Worm (Caenorhabditis elegans) whole organism, L3 larva: ENCODE results near the gene lmp-1.

Source experiments
- R02D3.7 ChIP-seq: fragments of 150-350 bp; optimal IDR thresholded peaks from 2 replicates; lab custom pipeline; 2014; ENCODE audit warnings: missing biosample characterization, missing genetic modification characterization
- aly-2 ChIP-seq: fragments of 150-350 bp; optimal IDR thresholded peaks from 2 replicates; lab custom pipeline; 2014; ENCODE audit warnings: missing biosample characterization, missing genetic modification characterization
- ama-1 ChIP-seq: fragments of 150-350 bp; optimal IDR thresholded peaks from 2 replicates; lab custom pipeline; 2018
- ceh-16 ChIP-seq: sonication (generic microtip); optimal IDR thresholded peaks from 2 replicates; lab custom pipeline; 2017; ENCODE audit warnings: missing biosample characterization, missing genetic modification characterization
- ceh-82 ChIP-seq: fragments of 150-350 bp; optimal IDR thresholded peaks from 2 replicates; lab custom pipeline; 2014; ENCODE audit warnings: missing biosample characterization, missing genetic modification characterization
- egl-27 ChIP-seq: sonication (generic microtip); optimal IDR thresholded peaks from 4 replicates; lab custom pipeline; 2017; ENCODE audit warnings: missing biosample characterization, missing genetic modification reagents, missing genetic modification characterization
- egl-5 ChIP-seq: fragments of 150-350 bp; optimal IDR thresholded peaks from 2 replicates; lab custom pipeline; 2017; ENCODE audit warnings: missing biosample characterization, missing genetic modification reagents, missing genetic modification characterization, inconsistent platforms
- elt-1 ChIP-seq: fragments of 150-350 bp; optimal IDR thresholded peaks from 2 replicates; lab custom pipeline; 2014; ENCODE audit warnings: missing biosample characterization, missing genetic modification characterization
- elt-2 ChIP-seq: sonication (generic microtip); optimal IDR thresholded peaks from 2 replicates; lab custom pipeline; 2016; ENCODE audit warnings: missing genetic modification reagents, mild to moderate bottlenecking, missing genetic modification characterization, missing compliant biosample characterization
- elt-3 ChIP-seq, 3 experiments: fragments of 150-350 bp in 1 of 3; sonication (generic microtip) in 2 of 3; optimal IDR thresholded peaks; 2 replicates in 2 of 3; 4 replicates in 1 of 3; lab custom pipeline; 2014 to 2017; ENCODE audit warnings: missing biosample characterization in 3 of 3, missing genetic modification characterization in 3 of 3
- eor-1 ChIP-seq, 2 experiments: fragments of 150-350 bp; optimal IDR thresholded peaks; 2 replicates each; lab custom pipeline; 2014 to 2018; ENCODE audit warnings: missing biosample characterization in 2 of 2, missing genetic modification characterization in 2 of 2
- fkh-2 ChIP-seq: fragments of 150-350 bp; optimal IDR thresholded peaks from 2 replicates; lab custom pipeline; 2014; ENCODE audit warnings: missing biosample characterization, missing genetic modification reagents, missing genetic modification characterization
- fos-1 ChIP-seq: fragments of 150-350 bp; optimal IDR thresholded peaks from 2 replicates; lab custom pipeline; 2014; ENCODE audit warnings: missing biosample characterization, missing genetic modification characterization
- lin-15B ChIP-seq: fragments of 150-350 bp; optimal IDR thresholded peaks from 2 replicates; lab custom pipeline; 2014; ENCODE audit warnings: missing biosample characterization, missing genetic modification characterization
- lsy-12 ChIP-seq: sonication (generic microtip); optimal IDR thresholded peaks from 2 replicates; lab custom pipeline; 2016; ENCODE audit warnings: mild to moderate bottlenecking, missing genetic modification characterization, missing compliant biosample characterization
- mdl-1 ChIP-seq: fragments of 150-350 bp; optimal IDR thresholded peaks from 2 replicates; lab custom pipeline; 2014; ENCODE audit warnings: missing biosample characterization, missing genetic modification characterization
- mml-1 ChIP-seq: fragments of 150-350 bp; sonication (generic microtip); optimal IDR thresholded peaks from 3 replicates; lab custom pipeline; 2014; ENCODE audit warnings: missing biosample characterization, missing genetic modification characterization
- nfya-1 ChIP-seq: sonication (generic microtip); optimal IDR thresholded peaks from 2 replicates; lab custom pipeline; 2017; ENCODE audit warnings: missing genetic modification characterization, mild to moderate bottlenecking, missing compliant biosample characterization, antibody characterized with exemption, moderate library complexity; ENCODE audit not compliant: insufficient read depth
- nhr-11 ChIP-seq: fragments of 150-350 bp; optimal IDR thresholded peaks from 2 replicates; lab custom pipeline; 2014; ENCODE audit warnings: missing biosample characterization, missing genetic modification characterization
- nhr-12 ChIP-seq: fragments of 150-350 bp; optimal IDR thresholded peaks from 2 replicates; lab custom pipeline; 2014; ENCODE audit warnings: missing biosample characterization, missing genetic modification characterization
- nhr-23 ChIP-seq: fragments of 150-350 bp; optimal IDR thresholded peaks from 2 replicates; lab custom pipeline; 2014; ENCODE audit warnings: missing biosample characterization, missing genetic modification reagents, missing genetic modification characterization
- nhr-237 ChIP-seq: fragments of 150-350 bp; optimal IDR thresholded peaks from 2 replicates; lab custom pipeline; 2014; ENCODE audit warnings: missing biosample characterization, missing genetic modification characterization
- nhr-43 ChIP-seq: sonication (generic microtip); optimal IDR thresholded peaks from 2 replicates; lab custom pipeline; 2016; ENCODE audit warnings: mild to moderate bottlenecking, missing genetic modification characterization, missing compliant biosample characterization; ENCODE audit not compliant: poor library complexity, severe bottlenecking
- pha-4 ChIP-seq: fragments of 150-350 bp; optimal IDR thresholded peaks from 2 replicates; lab custom pipeline; 2014; ENCODE audit warnings: missing biosample characterization, missing genetic modification reagents, missing genetic modification characterization
- pqm-1 ChIP-seq: fragments of 150-350 bp; optimal IDR thresholded peaks from 2 replicates; lab custom pipeline; 2017; ENCODE audit warnings: missing biosample characterization, missing genetic modification characterization, inconsistent platforms
- sea-2 ChIP-seq: fragments of 150-350 bp; sonication (generic microtip); optimal IDR thresholded peaks from 4 replicates; lab custom pipeline; 2014; ENCODE audit warnings: missing biosample characterization, missing genetic modification reagents, missing genetic modification characterization
- skn-1 ChIP-seq: fragments of 150-350 bp; optimal IDR thresholded peaks from 2 replicates; lab custom pipeline; 2014; ENCODE audit warnings: missing biosample characterization, missing genetic modification characterization
- snpc-4 ChIP-seq: fragments of 150-350 bp; optimal IDR thresholded peaks from 2 replicates; lab custom pipeline; 2014; ENCODE audit warnings: missing biosample characterization, missing genetic modification characterization
- tbx-2 ChIP-seq: sonication (generic microtip); optimal IDR thresholded peaks from 2 replicates; lab custom pipeline; 2016; ENCODE audit warnings: mild to moderate bottlenecking, missing genetic modification characterization, missing compliant biosample characterization
- unc-39 ChIP-seq: sonication (generic microtip); optimal IDR thresholded peaks from 4 replicates; lab custom pipeline; 2017; ENCODE audit warnings: missing biosample characterization, missing genetic modification characterization
- zag-1 ChIP-seq: fragments of 150-350 bp; optimal IDR thresholded peaks from 2 replicates; lab custom pipeline; 2014; ENCODE audit warnings: missing biosample characterization, missing genetic modification characterization
- ztf-11 ChIP-seq: fragments of 150-350 bp; optimal IDR thresholded peaks from 2 replicates; lab custom pipeline; 2014; ENCODE audit warnings: missing biosample characterization, missing genetic modification characterization
- ztf-4 ChIP-seq: fragments of 150-350 bp; optimal IDR thresholded peaks from 2 replicates; lab custom pipeline; 2014; ENCODE audit warnings: missing biosample characterization, missing genetic modification characterization

lmp-1 gene

DNA sequence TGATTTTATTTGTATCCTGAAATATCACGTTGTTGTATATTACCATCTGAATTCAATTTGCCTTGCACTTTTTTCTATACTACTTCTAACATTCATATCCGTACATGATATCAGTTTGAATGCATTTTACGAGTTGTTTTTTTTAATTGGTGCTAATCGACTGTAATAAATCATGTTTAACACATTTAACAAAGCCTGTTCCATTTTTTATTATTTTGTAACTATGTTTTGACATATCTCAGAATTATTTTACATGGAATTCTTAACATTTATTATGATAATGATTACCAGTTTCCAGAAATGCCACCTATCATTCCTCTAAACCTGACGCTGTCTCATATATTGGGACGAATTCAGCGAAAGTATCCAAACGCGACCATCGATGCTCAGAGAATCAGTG, 11.8 kb downstream of the lmp-1 start, which contains the start of gene C03B1.3:
Gene C03B1.3 (plus strand): TSS at position 301 of the 400 bp plus-strand sequence.
- TF ChIP-seq nhr-43 = no peak
- TF ChIP-seq ztf-4 (tag; lab: Kevin White, UChicago) = no peak
- no peak for TF ChIP-seq ceh-16
- TF ChIP-seq ama-1 = no peak
- no peak for TF ChIP-seq lsy-12 (tag; lab: Kevin White, UChicago)
- no peak for TF ChIP-seq elt-3 (tag; optimal IDR thresholded peaks at IDR 0.05; lab: Kevin White, UChicago)
- no peak for TF ChIP-seq pha-4 (tag; lab: Kevin White, UChicago)
- no peak for TF ChIP-seq nhr-237
- TF ChIP-seq egl-27 (tag; lab: Kevin White, UChicago) = no peak
- TF ChIP-seq eor-1 (tag; optimal IDR thresholded peaks at IDR 0.05; lab: Kevin White, UChicago) = no peak
- no peak for TF ChIP-seq egl-5 (tag; lab: Kevin White, UChicago)
- TF ChIP-seq R02D3.7 = no peak
- TF ChIP-seq fkh-2 (tag; lab: Kevin White, UChicago) = no peak
- TF ChIP-seq pqm-1 (tag; lab: Kevin White, UChicago) = no peak
- TF ChIP-seq fos-1 (tag; lab: Kevin White, UChicago) = no peak
- no peak for TF ChIP-seq mml-1 (tag; lab: Kevin White, UChicago)
- TF ChIP-seq nfya-1 = no peak
- no peak for TF ChIP-seq snpc-4

- TF ChIP-seq sea-2 (GFP tag; lab: Kevin White, UChicago) (no peak), zag-1 (tag; lab: Kevin White, UChicago) (no peak), ceh-82 (no peak), fkh-2 (tag; lab: Kevin White, UChicago) (no peak), ztf-11 (no peak), egl-5 (tag; lab: Kevin White, UChicago) (no peak), elt-1 (tag; lab: Kevin White, UChicago) (no peak), elt-2 (tag; lab: Kevin White, UChicago) (no peak), fos-1 (tag; lab: Kevin White, UChicago) (no peak), skn-1 (tag; lab: Kevin White, UChicago) (no peak)
- TF ChIP-seq, all 47 proteins: peak for 0
These were observed 13.3 kb downstream of the lmp-1 start, which contains the start of gene C03B1.4 for ce11 chrX:6364196-6364595. C03B1.4 (plus strand) TSS chrX:6364496.

ce11 chrX:6360658-6361057, 16.8 kb downstream of the lmp-1 start, which contains the start of gene C03B1.14:
C03B1.14 (minus strand) TSS chrX:6360758.
- TF ChIP-seq nhr-12 (tag; lab: Kevin White, UChicago) = no peak
- no peak for TF ChIP-seq ceh-16
- no peak for TF ChIP-seq nfya-1
- TF ChIP-seq, all 47 proteins: peak for 0

ce11 chrX:6360077-6360476, 17.4 kb downstream of the lmp-1 start:
- TF ChIP-seq ama-1 (no peak), ztf-4 (tag; lab: Kevin White, UChicago) (no peak), egl-5 (tag; lab: Kevin White, UChicago) (no peak), eor-1 (tag; optimal IDR thresholded peaks at IDR 0.05; lab: Kevin White, UChicago) (no peak), pha-4 (tag; lab: Kevin White, UChicago) (no peak), elt-2 (tag; lab: Kevin White, UChicago) (no peak), nhr-43 (no peak), aly-2 (no peak), nhr-23 (no peak), unc-39 (tag; lab: Kevin White, UChicago) (no peak)

- TF ChIP-seq nhr-12 (tag; lab: Kevin White, UChicago) (no peak), ama-1 (no peak), lin-15B (tag; lab: Kevin White, UChicago) (no peak), tbx-2 (tag; lab: Kevin White, UChicago) (no peak), nhr-11 (no peak)
These were observed 19.7 kb downstream of the lmp-1 start, which contains the start of gene C03B1.10 for ce11 chrX:6357772-6358171. C03B1.10 (minus strand) TSS chrX:6357872.

DNA sequence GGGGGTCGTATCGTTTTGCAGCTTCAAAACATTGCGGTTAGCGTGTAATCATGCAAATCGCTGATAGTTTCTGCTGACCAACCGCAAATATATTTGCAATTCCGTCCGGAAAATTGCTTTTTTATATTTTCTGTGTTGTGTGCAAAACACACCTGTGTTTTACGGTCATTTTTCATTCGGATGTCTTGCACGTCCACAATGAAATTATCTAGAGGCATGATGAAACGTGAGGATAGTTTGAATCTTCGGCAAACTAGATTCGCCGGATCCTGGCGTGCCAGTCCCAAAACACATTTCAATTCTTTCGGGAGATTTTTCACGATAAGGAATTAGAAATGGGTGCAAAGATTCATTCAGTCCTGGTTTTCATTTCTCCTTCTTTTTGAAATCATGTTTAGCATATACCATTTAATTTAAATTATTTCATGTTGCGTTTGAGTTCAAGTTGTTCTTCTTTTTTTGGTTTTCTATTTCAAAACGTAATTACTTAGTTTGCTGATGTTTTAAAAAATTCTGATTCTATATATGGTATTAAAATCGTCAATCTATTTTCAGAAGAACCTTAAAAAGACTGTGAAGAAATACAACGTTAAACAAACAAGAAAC, 22.4 kb downstream of the lmp-1 start, which contains the start of gene C03B1.5:
Gene C03B1.5 (plus strand): TSS at position 556 of the 606 bp plus-strand sequence.
- no peak for TF ChIP-seq mdl-1 (tag; lab: Kevin White, UChicago)
- TF ChIP-seq ztf-11 = no peak
- TF ChIP-seq mml-1 (tag; lab: Kevin White, UChicago) = no peak
- no peak for TF ChIP-seq nhr-11
- TF ChIP-seq aly-2 = no peak
- no peak for TF ChIP-seq ama-1
- TF ChIP-seq, all 47 proteins: peak for 0
